Worm (Caenorhabditis elegans) whole organism, young adult: ENCODE data around the gene gst-1.

ENCODE experiments used
- C06A6.2 ChIP-seq: fragments of 200-800 bp; sonication (Bioruptor generic); conservative IDR thresholded peaks from 2 replicates; pipeline ENCODE4 v1.3.6; 2022; ENCODE audit warnings: missing genetic modification characterization, missing compliant biosample characterization
- F22D6.2 ChIP-seq: sonication (generic microtip); optimal IDR thresholded peaks from 2 replicates; lab custom pipeline; 2016; ENCODE audit warnings: mild to moderate bottlenecking, missing genetic modification characterization, missing compliant biosample characterization
- F39B2.1 ChIP-seq: fragments of 200-800 bp; sonication (Bioruptor generic); IDR thresholded peaks from 2 replicates; pipeline ENCODE4 v1.3.6; 2022; ENCODE audit warnings: missing genetic modification reagents, missing genetic modification characterization, missing compliant biosample characterization
- F49E8.2 ChIP-seq: sonication (generic microtip); optimal IDR thresholded peaks from 3 replicates; lab custom pipeline; 2017; ENCODE audit warnings: missing genetic modification characterization, mild to moderate bottlenecking, missing compliant biosample characterization, antibody characterized with exemption, moderate library complexity; ENCODE audit not compliant: insufficient read depth
- F52B5.7 ChIP-seq: sonication (generic microtip); optimal IDR thresholded peaks from 2 replicates; lab custom pipeline; 2016; ENCODE audit warnings: mild to moderate bottlenecking, missing genetic modification characterization, missing compliant biosample characterization
- F55B11.4 ChIP-seq: sonication (generic microtip); optimal IDR thresholded peaks from 2 replicates; lab custom pipeline; 2016; ENCODE audit warnings: missing compliant biosample characterization, missing genetic modification characterization, borderline replicate concordance; ENCODE audit not compliant: insufficient read depth
- Y56A3A.18 ChIP-seq: fragments of 200-800 bp; sonication (Bioruptor generic); IDR thresholded peaks from 2 replicates; pipeline ENCODE4 v1.3.6; 2022; ENCODE audit warnings: missing genetic modification reagents, missing genetic modification characterization, missing compliant biosample characterization
- akir-1 ChIP-seq: fragments of 200-800 bp; sonication (Bioruptor generic); optimal IDR thresholded peaks from 2 replicates; lab custom pipeline; 2018; ENCODE audit warnings: mild to moderate bottlenecking, missing genetic modification characterization, moderate library complexity, missing compliant biosample characterization
- ama-1 ChIP-seq, 3 experiments: fragments of 150-350 bp in 1 of 3; sonication (generic microtip) in 2 of 3; optimal IDR thresholded peaks; 2 replicates each; lab custom pipeline; 2014 to 2018; ENCODE audit warnings: missing biosample characterization in 2 of 3, missing genetic modification characterization in 2 of 3, missing genetic modification reagents in 2 of 3
- athp-1 ChIP-seq: sonication (generic microtip); optimal IDR thresholded peaks from 2 replicates; lab custom pipeline; 2017; ENCODE audit warnings: mild to moderate bottlenecking, missing genetic modification characterization, missing compliant biosample characterization
- attf-3 ChIP-seq: fragments of 200-800 bp; sonication (Bioruptor generic); conservative IDR thresholded peaks from 2 replicates; pipeline ENCODE4 v1.3.6; 2022; ENCODE audit warnings: missing genetic modification reagents, missing genetic modification characterization, missing compliant biosample characterization
- bed-2 ChIP-seq: fragments of 200-800 bp; sonication (Bioruptor generic); IDR thresholded peaks from 2 replicates; pipeline ENCODE4 v1.3.6; 2022; ENCODE audit warnings: missing genetic modification reagents, missing genetic modification characterization, missing compliant biosample characterization
- ccch-3 ChIP-seq: fragments of 200-800 bp; sonication (Bioruptor generic); optimal IDR thresholded peaks from 2 replicates; lab custom pipeline; 2018; ENCODE audit warnings: mild to moderate bottlenecking, missing genetic modification characterization, missing compliant biosample characterization
- cebp-2 ChIP-seq: fragments of 200-800 bp; sonication (Bioruptor generic); IDR thresholded peaks from 2 replicates; pipeline ENCODE4 v1.3.6; 2022; ENCODE audit warnings: missing genetic modification characterization, missing compliant biosample characterization
- ceh-100 ChIP-seq: fragments of 200-800 bp; sonication (Bioruptor generic); IDR thresholded peaks from 2 replicates; pipeline ENCODE4 v1.3.6; 2022; ENCODE audit warnings: missing genetic modification reagents, missing genetic modification characterization, missing compliant biosample characterization
- ceh-40 ChIP-seq: fragments of 200-800 bp; sonication (Bioruptor generic); IDR thresholded peaks from 2 replicates; pipeline ENCODE4 v1.3.6; 2022; ENCODE audit warnings: missing genetic modification characterization, missing compliant biosample characterization
- ceh-91 ChIP-seq: fragments of 200-800 bp; sonication (Bioruptor generic); IDR thresholded peaks from 2 replicates; pipeline ENCODE4 v1.3.6; 2022; ENCODE audit warnings: missing genetic modification reagents, missing genetic modification characterization, missing compliant biosample characterization
- chd-7 ChIP-seq: sonication (generic microtip); optimal IDR thresholded peaks from 2 replicates; lab custom pipeline; 2016; ENCODE audit warnings: mild to moderate bottlenecking, missing genetic modification characterization, moderate library complexity, missing compliant biosample characterization
- die-1 ChIP-seq: sonication (generic microtip); optimal IDR thresholded peaks from 2 replicates; lab custom pipeline; 2016; ENCODE audit warnings: missing genotype, mild to moderate bottlenecking, missing genetic modification characterization, missing compliant biosample characterization
- dox-1 ChIP-seq: fragments of 200-800 bp; sonication (Bioruptor generic); IDR thresholded peaks from 2 replicates; pipeline ENCODE4 v1.3.6; 2022; ENCODE audit warnings: missing genetic modification reagents, missing genetic modification characterization, missing compliant biosample characterization
- dpff-1 ChIP-seq: sonication (generic microtip); optimal IDR thresholded peaks from 2 replicates; lab custom pipeline; 2017; ENCODE audit warnings: mild to moderate bottlenecking, missing genetic modification characterization, missing compliant biosample characterization
- him-1 ChIP-seq: sonication (generic microtip); optimal IDR thresholded peaks from 2 replicates; lab custom pipeline; 2016; ENCODE audit warnings: missing genotype, missing genetic modification reagents, missing genetic modification characterization, missing compliant biosample characterization
- hmg-1.2 ChIP-seq: fragments of 200-800 bp; sonication (Bioruptor generic); IDR thresholded peaks from 2 replicates; pipeline ENCODE4 v1.3.6; 2022; ENCODE audit warnings: missing genetic modification reagents, missing genetic modification characterization, missing compliant biosample characterization
- let-607 ChIP-seq, 2 experiments: fragments of 200-800 bp in 1 of 2; sonication (Bioruptor generic) in 1 of 2; sonication (generic microtip) in 1 of 2; optimal IDR thresholded peaks; 2 replicates each; lab custom pipeline; 2016 to 2018; ENCODE audit warnings: mild to moderate bottlenecking in 2 of 2, missing compliant biosample characterization in 2 of 2, missing genetic modification characterization in 2 of 2, moderate library complexity in 2 of 2, missing genotype in 1 of 2
- lsy-27 ChIP-seq: sonication (generic microtip); optimal IDR thresholded peaks from 2 replicates; lab custom pipeline; 2017; ENCODE audit warnings: missing genetic modification characterization, mild to moderate bottlenecking, missing compliant biosample characterization, antibody characterized with exemption, missing genotype, borderline replicate concordance; ENCODE audit not compliant: insufficient read depth
- madf-6 ChIP-seq: fragments of 200-800 bp; sonication (Bioruptor generic); IDR thresholded peaks from 2 replicates; pipeline ENCODE4 v1.3.6; 2022; ENCODE audit warnings: missing genetic modification reagents, missing genetic modification characterization, missing compliant biosample characterization
- mcd-1 ChIP-seq: fragments of 200-800 bp; sonication (Bioruptor generic); IDR thresholded peaks from 2 replicates; pipeline ENCODE4 v1.3.6; 2022; ENCODE audit warnings: missing genetic modification reagents, missing genetic modification characterization, missing compliant biosample characterization
- mel-28 ChIP-seq: sonication (generic microtip); optimal IDR thresholded peaks from 2 replicates; lab custom pipeline; 2016; ENCODE audit warnings: borderline replicate concordance, mild to moderate bottlenecking, missing genetic modification characterization, missing compliant biosample characterization
- mes-4 ChIP-seq: sonication (generic microtip); optimal IDR thresholded peaks from 2 replicates; lab custom pipeline; 2016; ENCODE audit warnings: missing genotype, missing genetic modification characterization, missing compliant biosample characterization
- nfya-1 ChIP-seq: sonication (generic microtip); optimal IDR thresholded peaks from 2 replicates; lab custom pipeline; 2017; ENCODE audit warnings: antibody characterized with exemption, missing compliant biosample characterization, missing genetic modification characterization, borderline replicate concordance; ENCODE audit not compliant: insufficient read depth
- nfya-2 ChIP-seq: fragments of 200-800 bp; sonication (Bioruptor generic); IDR thresholded peaks from 2 replicates; pipeline ENCODE4 v1.3.6; 2022; ENCODE audit warnings: missing genetic modification reagents, missing genetic modification characterization, missing compliant biosample characterization
- nfyb-1 ChIP-seq: fragments of 200-800 bp; sonication (Bioruptor generic); IDR thresholded peaks from 2 replicates; pipeline ENCODE4 v1.3.6; 2022; ENCODE audit warnings: missing genetic modification reagents, missing genetic modification characterization, missing compliant biosample characterization
- nhr-27 ChIP-seq: fragments of 200-800 bp; sonication (Bioruptor generic); optimal IDR thresholded peaks from 2 replicates; lab custom pipeline; 2018; ENCODE audit warnings: mild to moderate bottlenecking, missing genetic modification characterization, moderate library complexity, missing compliant biosample characterization
- rcor-1 ChIP-seq: fragments of 200-800 bp; sonication (Bioruptor generic); IDR thresholded peaks from 2 replicates; pipeline ENCODE4 v1.3.6; 2022; ENCODE audit warnings: missing genetic modification reagents, missing genetic modification characterization, missing compliant biosample characterization
- repo-1 ChIP-seq: sonication (generic microtip); optimal IDR thresholded peaks from 2 replicates; lab custom pipeline; 2017; ENCODE audit warnings: mild to moderate bottlenecking, missing genetic modification characterization, missing compliant biosample characterization
- snpc-1.1 ChIP-seq: sonication (generic microtip); optimal IDR thresholded peaks from 2 replicates; lab custom pipeline; 2017; ENCODE audit warnings: missing genetic modification characterization, mild to moderate bottlenecking, missing compliant biosample characterization, antibody characterized with exemption, moderate library complexity, missing genotype, missing genetic modification reagents; ENCODE audit not compliant: insufficient read depth
- tbp1 ChIP-seq: fragments of 200-800 bp; sonication (Bioruptor generic); optimal IDR thresholded peaks from 2 replicates; lab custom pipeline; 2018; ENCODE audit warnings: mild to moderate bottlenecking, missing genetic modification characterization, missing compliant biosample characterization
- tbx-9 ChIP-seq: sonication (generic microtip); optimal IDR thresholded peaks from 2 replicates; lab custom pipeline; 2016; ENCODE audit warnings: borderline replicate concordance, missing genetic modification characterization, inconsistent platforms, missing compliant biosample characterization
- unc-130 ChIP-seq: sonication (generic microtip); optimal IDR thresholded peaks from 2 replicates; lab custom pipeline; 2016; ENCODE audit warnings: missing genetic modification reagents, missing genetic modification characterization, missing compliant biosample characterization
- xnd-1 ChIP-seq: sonication (generic microtip); optimal IDR thresholded peaks from 2 replicates; lab custom pipeline; 2016; ENCODE audit warnings: missing genotype, missing genetic modification reagents, missing genetic modification characterization, missing compliant biosample characterization
- ztf-26 ChIP-seq: sonication (generic microtip); optimal IDR thresholded peaks from 2 replicates; lab custom pipeline; 2017; ENCODE audit warnings: missing genetic modification characterization, missing compliant biosample characterization
- ztf-6 ChIP-seq: fragments of 200-800 bp; sonication (Bioruptor generic); IDR thresholded peaks from 2 replicates; pipeline ENCODE4 v1.3.6; 2022; ENCODE audit warnings: missing genetic modification reagents, missing genetic modification characterization, missing compliant biosample characterization

The gst-1 gene

ce11 chrIII:9072704-9073103 is 13.6 kb downstream of the gst-1 start:
- TF ChIP-seq ztf-26 (tag; lab: Kevin White, UChicago) = no peak
- TF ChIP-seq die-1 (tag; lab: Kevin White, UChicago) = no peak
- TF ChIP-seq attf-3 = no peak
- no peak for TF ChIP-seq mel-28 (tag; lab: Kevin White, UChicago)
- TF ChIP-seq let-607 (tag; optimal IDR thresholded peaks at IDR 0.05; lab: Kevin White, UChicago) = no peak
- no peak for TF ChIP-seq lsy-27 (tag; lab: Kevin White, UChicago)
- TF ChIP-seq F22D6.2 = no peak

DNA sequence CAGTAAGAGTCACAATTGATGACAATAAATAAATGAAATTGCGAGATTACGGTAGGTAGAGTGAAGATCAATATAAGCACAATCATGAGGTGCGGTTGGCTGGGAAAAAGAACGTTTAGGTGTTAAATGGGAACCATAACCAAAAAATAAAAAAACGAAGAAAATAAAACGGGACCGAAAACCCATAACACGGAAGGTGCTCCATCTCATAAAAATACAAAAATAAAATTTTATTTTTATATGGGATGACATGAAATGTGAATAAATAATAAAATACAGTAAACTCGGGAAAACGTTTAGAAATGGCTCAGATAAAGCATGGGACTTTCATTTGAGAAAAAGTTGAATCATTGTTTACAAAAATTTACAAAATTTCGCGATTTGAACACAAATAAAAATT is 16.4 kb downstream of the gst-1 start, which contains the start of gene F02A9.7:
TSS of gene F02A9.7 (minus strand) at position 101 of the 400 bp plus-strand sequence.
- no peak for TF ChIP-seq repo-1 (tag; lab: Kevin White, UChicago)
- no peak for TF ChIP-seq ccch-3 (GFP tag; lab: Kevin White, UChicago)
- no peak for TF ChIP-seq F49E8.2 (tag; lab: Kevin White, UChicago)
- no peak for TF ChIP-seq madf-6 (GFP tag; lab: Robert Waterston, UW)

- TF ChIP-seq rcor-1 (no peak), akir-1 (GFP tag; lab: Kevin White, UChicago) (no peak), ama-1 (optimal IDR thresholded peaks at IDR 0.05; lab: Kevin White, UChicago) (no peak), ama-1 (GFP tag; optimal IDR thresholded peaks at IDR 0.05; lab: Kevin White, UChicago) (no peak), C06A6.2 (GFP tag; lab: Robert Waterston, UW) (no peak), nfyb-1 (GFP tag; lab: Robert Waterston, UW) (no peak), F22D6.2 (no peak), him-1 (tag; lab: Kevin White, UChicago) (no peak), ztf-6 (GFP tag; lab: Robert Waterston, UW) (no peak), nfya-2 (GFP tag; lab: Robert Waterston, UW) (no peak), athp-1 (tag; lab: Kevin White, UChicago) (no peak), dox-1 (no peak), ceh-91 (GFP tag; lab: Robert Waterston, UW) (no peak), hmg-1.2 (no peak), Y56A3A.18 (GFP tag; lab: Robert Waterston, UW) (no peak), snpc-1.1 (no peak)
- TF ChIP-seq, all 124 proteins: peak for 0
These were observed 18.6 kb downstream of the gst-1 start, which contains the start of gene F02A9.1 for ce11 chrIII:9077708-9078107. Gene F02A9.1 (minus strand): TSS chrIII:9077808.

ce11 chrIII:9080127-9080526 is 21.0 kb downstream of the gst-1 start:
- no peak for TF ChIP-seq cebp-2 (GFP tag; lab: Robert Waterston, UW)
- no peak for TF ChIP-seq ceh-40 (GFP tag; lab: Robert Waterston, UW)
- no peak for TF ChIP-seq F55B11.4 (tag; lab: Kevin White, UChicago)
- TF ChIP-seq F22D6.2 = no peak
- no peak for TF ChIP-seq dpff-1
- TF ChIP-seq akir-1 (GFP tag; lab: Kevin White, UChicago) = no peak
- TF ChIP-seq ccch-3 (GFP tag; lab: Kevin White, UChicago) = no peak
- no peak for TF ChIP-seq xnd-1 (tag; lab: Kevin White, UChicago)
- no peak for TF ChIP-seq nhr-27 (tag; lab: Kevin White, UChicago)
- TF ChIP-seq F39B2.1 (GFP tag; lab: Robert Waterston, UW) = no peak
- TF ChIP-seq F52B5.7 = no peak
- no peak for TF ChIP-seq chd-7 (tag; lab: Kevin White, UChicago)
- no peak for TF ChIP-seq ceh-100 (GFP tag; lab: Robert Waterston, UW)
- TF ChIP-seq mes-4 (tag; lab: Kevin White, UChicago) = no peak
- no peak for TF ChIP-seq unc-130 (GFP tag; lab: Kevin White, UChicago)
- no peak for TF ChIP-seq tbp1 (GFP tag; lab: Kevin White, UChicago)
- TF ChIP-seq bed-2 (GFP tag; lab: Robert Waterston, UW) = no peak
- TF ChIP-seq nfya-1 (tag; lab: Kevin White, UChicago) = no peak
- no peak for TF ChIP-seq mcd-1 (GFP tag; lab: Robert Waterston, UW)
- TF ChIP-seq tbx-9 = no peak
